In genomic region chrV:9146196-9146595, ce11 we compare ENCODE assay signal across 6 worm cellular contexts.
TF ChIP-seq lines count a peak whose summit lies in the region.

No protein-coding gene starts in this region.

TF ChIP-seq in whole organism, L1 larva, 84 proteins besides CTCF, POLR2A, EP300 and RAD21:
- TF ChIP-seq vab-15 (tag; optimal IDR thresholded peaks at IDR 0.05; lab: Kevin White, UChicago) (no peak), lin-35 (GFP tag; optimal IDR thresholded peaks at IDR 0.05; lab: Kevin White, UChicago) (no peak), aha-1 (tag; optimal IDR thresholded peaks at IDR 0.05; lab: Kevin White, UChicago) (no peak), nhr-85 (tag; lab: Kevin White, UChicago) (peak; percentile 23), nhr-19 (GFP tag; conservative IDR thresholded peaks at IDR 0.05; lab: Robert Waterston, UW) (no peak), Y116A8C.19 (tag; optimal IDR thresholded peaks at IDR 0.05; lab: Kevin White, UChicago; ENCODE audit: borderline replicate concordance) (no peak), elt-2 (tag; optimal IDR thresholded peaks at IDR 0.05; lab: Kevin White, UChicago) (peak; percentile 90), C34B4.2 (tag; optimal IDR thresholded peaks at IDR 0.05; lab: Kevin White, UChicago) (no peak), efl-1 (optimal IDR thresholded peaks at IDR 0.05; lab: Kevin White, UChicago) (no peak), efl-1 (GFP tag; optimal IDR thresholded peaks at IDR 0.05 in 1 of 2; lab: Kevin White, UChicago) (peak in 1 of 2 experiments; percentile 70), lsy-2 (tag; optimal IDR thresholded peaks at IDR 0.05; lab: Kevin White, UChicago) (no peak)
TF ChIP-seq in whole organism, L1 larva: peak in this region for 3.

TF ChIP-seq in whole organism, L2 larva, 48 proteins besides CTCF, POLR2A, EP300 and RAD21:
- TF ChIP-seq fos-1 (tag; optimal IDR thresholded peaks at IDR 0.05; lab: Kevin White, UChicago) (peak; percentile 16), unc-62 (GFP tag; optimal IDR thresholded peaks at IDR 0.05; lab: Kevin White, UChicago) (no peak), gmeb-1 (tag; optimal IDR thresholded peaks at IDR 0.05; lab: Kevin White, UChicago) (peak; percentile 22), sma-9 (GFP tag; optimal IDR thresholded peaks at IDR 0.05; lab: Kevin White, UChicago) (peak; percentile 2), sma-9 (tag; optimal IDR thresholded peaks at IDR 0.05; lab: Kevin White, UChicago) (no peak)

TF ChIP-seq in whole organism, L3 larva, 47 proteins besides CTCF, POLR2A, EP300 and RAD21:
- TF ChIP-seq pqm-1 (tag; optimal IDR thresholded peaks at IDR 0.05; lab: Kevin White, UChicago): peak; percentile 13
- peak; percentile 68 for TF ChIP-seq elt-2 (tag; optimal IDR thresholded peaks at IDR 0.05; lab: Kevin White, UChicago)
- TF ChIP-seq mml-1 (tag; optimal IDR thresholded peaks at IDR 0.05; lab: Kevin White, UChicago): no peak
TF ChIP-seq in whole organism, L3 larva: peak in this region for 2.

TF ChIP-seq in whole organism, L4 larva, 104 proteins besides CTCF, POLR2A, EP300 and RAD21:
- TF ChIP-seq hlh-11 (tag; optimal IDR thresholded peaks at IDR 0.05; lab: Kevin White, UChicago) (peak; percentile 38), gei-8 (GFP tag; optimal IDR thresholded peaks at IDR 0.05; lab: Kevin White, UChicago) (no peak), dmd-8 (GFP tag; IDR thresholded peaks at IDR 0.05; lab: Robert Waterston, UW) (no peak), nhr-28 (tag; optimal IDR thresholded peaks at IDR 0.05; lab: Kevin White, UChicago) (peak; percentile 3), R02D3.7 (tag; optimal IDR thresholded peaks at IDR 0.05; lab: Kevin White, UChicago) (no peak), tra-1 (GFP tag; IDR thresholded peaks at IDR 0.05; lab: Robert Waterston, UW) (0 out of 2 replicates have a peak, but pooled peaks have one; percentile 17), rbr-2 (tag; optimal IDR thresholded peaks at IDR 0.05; lab: Kevin White, UChicago) (no peak), pqm-1 (tag; optimal IDR thresholded peaks at IDR 0.05; lab: Kevin White, UChicago) (peak; percentile 23), dmd-6 (GFP tag; IDR thresholded peaks at IDR 0.05; lab: Robert Waterston, UW) (peak; percentile 75), set-16 (GFP tag; IDR thresholded peaks at IDR 0.05; lab: Robert Waterston, UW) (no peak)
TF ChIP-seq in whole organism, L4 larva: peak in this region for 5.

TF ChIP-seq in whole organism, late embryonic, 69 proteins besides CTCF, POLR2A, EP300 and RAD21:
- TF ChIP-seq ceh-24 (tag; optimal IDR thresholded peaks at IDR 0.05; lab: Kevin White, UChicago) (no peak), tbx-7 (tag; optimal IDR thresholded peaks at IDR 0.05; lab: Kevin White, UChicago) (no peak), elt-2 (tag; optimal IDR thresholded peaks at IDR 0.05; lab: Kevin White, UChicago) (peak; percentile 19), ceh-9 (tag; optimal IDR thresholded peaks at IDR 0.05; lab: Kevin White, UChicago) (no peak), pat-9 (tag; optimal IDR thresholded peaks at IDR 0.05; lab: Kevin White, UChicago) (no peak), ceh-45 (GFP tag; IDR thresholded peaks at IDR 0.05; lab: Robert Waterston, UW) (no peak), fkh-6 (tag; optimal IDR thresholded peaks at IDR 0.05; lab: Kevin White, UChicago) (no peak), C08G9.2 (tag; optimal IDR thresholded peaks at IDR 0.05; lab: Kevin White, UChicago) (no peak), hlh-6 (tag; optimal IDR thresholded peaks at IDR 0.05; lab: Kevin White, UChicago) (no peak)

TF ChIP-seq in whole organism, young adult, 124 proteins besides CTCF, POLR2A, EP300 and RAD21:
- TF ChIP-seq lsl-1 (GFP tag; optimal IDR thresholded peaks at IDR 0.05; lab: Kevin White, UChicago) (no peak), nhr-80 (tag; optimal IDR thresholded peaks at IDR 0.05; lab: Kevin White, UChicago) (peak; percentile 70), tbp1 (GFP tag; optimal IDR thresholded peaks at IDR 0.05; lab: Kevin White, UChicago) (no peak), ceh-91 (GFP tag; IDR thresholded peaks at IDR 0.05; lab: Robert Waterston, UW) (no peak), ztf-28 (GFP tag; IDR thresholded peaks at IDR 0.05; lab: Robert Waterston, UW) (no peak), nfya-2 (GFP tag; IDR thresholded peaks at IDR 0.05; lab: Robert Waterston, UW) (no peak)
